Fruit fly (Drosophila melanogaster): ENCODE data around the gene CG6041.

DNA sequence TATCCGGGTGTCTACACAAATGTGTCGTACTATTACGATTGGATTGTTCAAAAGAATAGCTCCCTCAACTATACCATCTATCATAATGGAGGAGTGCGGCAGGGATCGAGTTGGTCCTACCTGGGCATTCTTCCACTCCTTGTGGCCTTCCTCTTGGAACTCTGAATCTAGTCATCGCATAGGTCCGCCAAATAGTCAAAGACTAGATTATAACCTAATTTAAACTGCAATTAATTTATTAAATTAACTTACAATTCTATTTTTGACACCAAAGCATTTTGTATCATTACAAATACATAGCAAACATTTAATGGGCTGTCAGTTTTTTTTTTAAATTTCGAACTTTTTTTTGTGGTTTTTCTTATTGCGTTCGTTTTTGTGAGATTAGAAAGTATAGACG lies 2.0 kb downstream of the CG6041 start, which contains the start of gene CG32755:
- no peak for TF ChIP-seq net (GFP tag; optimal IDR thresholded peaks at IDR 0.05)
- TF ChIP-seq OdsH (GFP tag; optimal IDR thresholded peaks at IDR 0.05) = no peak
- no peak for TF ChIP-seq CG6854 (GFP tag; optimal IDR thresholded peaks at IDR 0.05)
- no peak for TF ChIP-seq CG7368 (GFP tag; optimal IDR thresholded peaks at IDR 0.05)
- no peak for TF ChIP-seq CG8319 (GFP tag; optimal IDR thresholded peaks at IDR 0.05)
- no peak for TF ChIP-seq Gug (GFP tag; IDR thresholded peaks at IDR 0.05)
- TF ChIP-seq Eip93F (GFP tag; optimal IDR thresholded peaks at IDR 0.05) = no peak
- TF ChIP-seq Ets96B (tag; optimal IDR thresholded peaks at IDR 0.05) = no peak
- no peak for TF ChIP-seq eg (GFP tag; IDR thresholded peaks at IDR 0.05)
- no peak for TF ChIP-seq dsx (GFP tag; optimal IDR thresholded peaks at IDR 0.05; ENCODE audit: poor library complexity, severe bottlenecking)
- TF ChIP-seq CG34406 (GFP tag; optimal IDR thresholded peaks at IDR 0.05) = no peak

Data from whole organism, prepupa.